Fruit fly (Drosophila melanogaster) ovary, adult (tissue): ENCODE measurements around the gene mRpL37.
A peak's percentile ranks its signal among the peaks of the same experiment; 100 is the strongest.

Experiments used
- CG17801 ChIP-seq: fragments of 200-800 bp; optimal IDR thresholded peaks from 2 replicates; lab custom pipeline; 2019; ENCODE audit warnings: missing biosample characterization, mild to moderate bottlenecking, missing genetic modification characterization, moderate library complexity; ENCODE audit not compliant: partially characterized antibody

The mRpL37 gene

dm6 chr3R:10767526-10767925 is 16.4 kb downstream of the mRpL37 start, which contains the start of gene TfIIFbeta:
TSS of gene TfIIFbeta (minus strand) at chr3R:10767804.
- no peak for TF ChIP-seq CG17801 (GFP tag; lab: Kevin White, UChicago)

- TF ChIP-seq CG17801 (GFP tag; lab: Kevin White, UChicago) = peak; percentile 4
Measured at dm6 chr3R:10761980-10762379, 21.9 kb downstream of the mRpL37 start.

- peak; percentile 63 for TF ChIP-seq CG17801 (GFP tag; lab: Kevin White, UChicago)
Measured at dm6 chr3R:10760966-10761855, 22.7 kb downstream of the mRpL37 start, which contains the start of the genes MED7 and Cap-H2. TSS of gene MED7 (minus strand) at chr3R:10761032. TSS of gene Cap-H2 (plus strand) at chr3R:10761310.

- no peak for TF ChIP-seq CG17801 (GFP tag; lab: Kevin White, UChicago)
Measured at dm6 chr3R:10759348-10759847, 24.5 kb downstream of the mRpL37 start, which contains the start of gene CG31272. TSS of gene CG31272 (minus strand) at chr3R:10759398.

dm6 chr3R:10755534-10755933 is 28.4 kb downstream of the mRpL37 start, which contains the start of gene CG14691:
TSS of gene CG14691 (minus strand) at chr3R:10755634.
- TF ChIP-seq CG17801 (GFP tag; lab: Kevin White, UChicago) = no peak

- no peak for TF ChIP-seq CG17801 (GFP tag; lab: Kevin White, UChicago)
Measured at dm6 chr3R:10751061-10751460, 32.8 kb downstream of the mRpL37 start, which contains the start of gene TkR86C. TSS of gene TkR86C (minus strand) at chr3R:10751228.

dm6 chr3R:10747650-10748049 is 36.2 kb downstream of the mRpL37 start:
- TF ChIP-seq CG17801 (GFP tag; lab: Kevin White, UChicago) = no peak

dm6 chr3R:10735857-10736256 is 48.0 kb downstream of the mRpL37 start, which contains the start of gene tomboy20:
TSS of gene tomboy20 (minus strand) at chr3R:10735957.
- TF ChIP-seq CG17801 (GFP tag; lab: Kevin White, UChicago) = no peak
